Worm (Caenorhabditis elegans): ENCODE measurements around the gene rps-14.
A peak's percentile ranks its signal among the peaks of the same experiment; 100 is the strongest.

The rps-14 gene

DNA sequence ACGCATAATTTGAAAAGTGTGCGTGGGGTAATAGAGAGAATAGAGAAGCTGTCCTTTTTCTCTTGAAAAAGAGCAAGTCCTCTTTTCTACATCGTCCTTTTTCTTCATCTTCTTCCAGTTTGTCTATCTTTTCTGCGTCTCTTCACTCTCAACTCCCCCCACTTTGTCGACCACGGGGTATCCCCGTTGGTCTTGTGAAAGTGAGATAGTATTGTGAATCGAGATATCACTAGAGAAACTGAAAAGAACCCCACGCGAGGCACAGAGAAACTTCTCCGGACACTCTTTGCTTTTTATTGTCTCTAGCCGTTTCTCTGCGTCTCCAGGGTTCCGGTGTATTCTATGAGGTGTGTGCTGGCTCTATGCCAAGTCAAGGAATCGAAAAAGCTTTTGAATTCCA is 23.8 kb downstream of the rps-14 start (continued):
- no peak for TF ChIP-seq fkh-6 (tag; optimal IDR thresholded peaks at IDR 0.05)
- peak; percentile 53 for TF ChIP-seq ceh-14 (tag; optimal IDR thresholded peaks at IDR 0.05)
- TF ChIP-seq hlh-6 (tag; optimal IDR thresholded peaks at IDR 0.05) = no peak
- TF ChIP-seq eyg-1 (tag; optimal IDR thresholded peaks at IDR 0.05) = no peak
- TF ChIP-seq hlh-15 (tag; optimal IDR thresholded peaks at IDR 0.05) = no peak
- TF ChIP-seq nfya-1 (tag; optimal IDR thresholded peaks at IDR 0.05) = peak; percentile 93
- no peak for TF ChIP-seq madf-2 (tag; optimal IDR thresholded peaks at IDR 0.05)
- TF ChIP-seq nhr-11 (tag; optimal IDR thresholded peaks at IDR 0.05) = no peak
- TF ChIP-seq ceh-45 (GFP tag; IDR thresholded peaks at IDR 0.05) = no peak
- no peak for TF ChIP-seq C38D4.7 (GFP tag; optimal IDR thresholded peaks at IDR 0.05)
- no peak; the same call in 1 of the 2 replicates for TF ChIP-seq sox-2 (GFP tag; IDR thresholded peaks at IDR 0.05)
- no peak for TF ChIP-seq T23F11.4 (GFP tag; optimal IDR thresholded peaks at IDR 0.05)
- TF ChIP-seq C08G9.2 (tag; optimal IDR thresholded peaks at IDR 0.05) = peak; percentile 47
- peak; percentile 35 for TF ChIP-seq dmd-4 (tag; optimal IDR thresholded peaks at IDR 0.05; ENCODE audit: borderline replicate concordance)
- no peak for TF ChIP-seq pag-3 (tag; optimal IDR thresholded peaks at IDR 0.05; ENCODE audit: borderline replicate concordance)
- peak; percentile 83 for TF ChIP-seq ceh-31 (tag; optimal IDR thresholded peaks at IDR 0.05)
- peak; percentile 82 for TF ChIP-seq ceh-34 (tag; optimal IDR thresholded peaks at IDR 0.05)
- TF ChIP-seq ceh-22 (tag; optimal IDR thresholded peaks at IDR 0.05) = no peak
- peak; percentile 32 for TF ChIP-seq unc-86 (tag; optimal IDR thresholded peaks at IDR 0.05)
- no peak for TF ChIP-seq elt-4 (tag; optimal IDR thresholded peaks at IDR 0.05)
- TF ChIP-seq hlh-13 (GFP tag; optimal IDR thresholded peaks at IDR 0.05) = no peak
- TF ChIP-seq ceh-18 (tag; optimal IDR thresholded peaks at IDR 0.05) = peak; percentile 90
- TF ChIP-seq hlh-8 (tag; optimal IDR thresholded peaks at IDR 0.05) = peak; percentile 57
- no peak for TF ChIP-seq npax-4 (tag; optimal IDR thresholded peaks at IDR 0.05)
- no peak for TF ChIP-seq pha-4 (tag; optimal IDR thresholded peaks at IDR 0.05)
- peak; percentile 98 for TF ChIP-seq hlh-30 (tag; optimal IDR thresholded peaks at IDR 0.05; ENCODE audit: insufficient read depth)
- no peak for TF ChIP-seq ceh-30 (tag; optimal IDR thresholded peaks at IDR 0.05)
- TF ChIP-seq K02D7.2 (tag; optimal IDR thresholded peaks at IDR 0.05) = no peak
- TF ChIP-seq ceh-6 (GFP tag; optimal IDR thresholded peaks at IDR 0.05) = no peak
- TF ChIP-seq che-1 (tag; optimal IDR thresholded peaks at IDR 0.05) = no peak
- TF ChIP-seq sox-4 (tag; optimal IDR thresholded peaks at IDR 0.05) = no peak
- no peak for TF ChIP-seq ceh-19 (GFP tag; optimal IDR thresholded peaks at IDR 0.05)
- TF ChIP-seq fkh-10 (GFP tag; optimal IDR thresholded peaks at IDR 0.05) = peak; percentile 48
- peak; percentile 74 for TF ChIP-seq ref-2 (tag; optimal IDR thresholded peaks at IDR 0.05)
- TF ChIP-seq unc-3 (GFP tag; conservative IDR thresholded peaks at IDR 0.05) = no peak
- peak; percentile 45 for TF ChIP-seq unc-3 (tag; optimal IDR thresholded peaks at IDR 0.05)

- TF ChIP-seq nhr-232 (tag; optimal IDR thresholded peaks at IDR 0.05) = no peak
- no peak for TF ChIP-seq sdc-2 (tag; optimal IDR thresholded peaks at IDR 0.05)
- no peak for TF ChIP-seq unc-3 (GFP tag; conservative IDR thresholded peaks at IDR 0.05)
- TF ChIP-seq unc-3 (tag; optimal IDR thresholded peaks at IDR 0.05) = no peak
- no peak for TF ChIP-seq hlh-6 (tag; optimal IDR thresholded peaks at IDR 0.05)
- no peak for TF ChIP-seq fkh-10 (GFP tag; optimal IDR thresholded peaks at IDR 0.05)
- TF ChIP-seq ceh-19 (GFP tag; optimal IDR thresholded peaks at IDR 0.05) = no peak
- no peak for TF ChIP-seq K02D7.2 (tag; optimal IDR thresholded peaks at IDR 0.05)
- TF ChIP-seq ama-1 (optimal IDR thresholded peaks at IDR 0.05) = no peak
- TF ChIP-seq mec-3 (tag; optimal IDR thresholded peaks at IDR 0.05; ENCODE audit: borderline replicate concordance) = no peak
- TF ChIP-seq ahr-1 (tag; optimal IDR thresholded peaks at IDR 0.05) = no peak
These were observed 24.9 kb downstream of the rps-14 start for ce11 chrIII:7154526-7154925.

DNA sequence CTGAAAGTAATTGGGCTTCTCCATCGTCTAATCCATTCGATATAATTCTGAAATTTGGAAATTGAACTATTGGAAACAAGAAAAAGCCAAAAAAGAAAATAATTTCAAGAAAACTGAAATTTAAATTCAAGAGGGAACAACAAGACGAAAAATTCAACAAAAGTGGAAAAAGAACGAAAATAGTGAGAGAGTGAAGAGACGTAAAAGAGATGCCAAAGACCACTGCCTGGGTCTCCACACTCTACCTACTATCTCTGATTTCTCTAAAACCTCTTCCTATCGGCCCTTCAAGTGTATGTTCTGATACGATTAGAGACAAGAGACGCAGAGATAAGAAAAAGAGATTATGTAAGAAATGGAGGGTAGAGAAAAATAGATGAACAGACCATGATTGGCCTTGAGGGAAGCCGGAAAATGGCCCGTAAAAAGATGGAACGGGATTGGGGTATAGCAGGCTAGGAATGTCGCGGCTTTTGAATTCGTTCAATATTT is 25.6 kb downstream of the rps-14 start, which contains the start of gene ogt-1:
ogt-1 (minus strand) TSS at position 51 of the 492 bp plus-strand sequence.
- TF ChIP-seq dve-1 (tag; optimal IDR thresholded peaks at IDR 0.05) = peak; percentile 12
- no peak for TF ChIP-seq madf-2 (tag; optimal IDR thresholded peaks at IDR 0.05)
- TF ChIP-seq ceh-31 (tag; optimal IDR thresholded peaks at IDR 0.05) = peak; percentile 68
- no peak for TF ChIP-seq ama-1 (optimal IDR thresholded peaks at IDR 0.05)
- TF ChIP-seq pha-4 (tag; optimal IDR thresholded peaks at IDR 0.05) = no peak
- no peak for TF ChIP-seq ceh-14 (tag; optimal IDR thresholded peaks at IDR 0.05)
- no peak for TF ChIP-seq ceh-2 (tag; optimal IDR thresholded peaks at IDR 0.05)
- TF ChIP-seq che-1 (tag; optimal IDR thresholded peaks at IDR 0.05) = no peak
- TF ChIP-seq hlh-15 (tag; optimal IDR thresholded peaks at IDR 0.05) = no peak
- TF ChIP-seq ceh-18 (tag; optimal IDR thresholded peaks at IDR 0.05) = peak; percentile 9
- TF ChIP-seq unc-42 (tag; optimal IDR thresholded peaks at IDR 0.05) = peak; percentile 66
- TF ChIP-seq ceh-34 (tag; optimal IDR thresholded peaks at IDR 0.05) = no peak
- TF ChIP-seq ref-2 (tag; optimal IDR thresholded peaks at IDR 0.05) = no peak
- TF ChIP-seq pax-1 (tag; optimal IDR thresholded peaks at IDR 0.05) = peak; percentile 79
- no peak for TF ChIP-seq sox-2 (GFP tag; IDR thresholded peaks at IDR 0.05)
- peak; percentile 78 for TF ChIP-seq unc-55 (GFP tag; optimal IDR thresholded peaks at IDR 0.05)
- no peak for TF ChIP-seq ceh-45 (GFP tag; IDR thresholded peaks at IDR 0.05)
- peak; percentile 14 for TF ChIP-seq rnt-1 (tag; optimal IDR thresholded peaks at IDR 0.05)
- no peak for TF ChIP-seq T23F11.4 (GFP tag; optimal IDR thresholded peaks at IDR 0.05)
- TF ChIP-seq nfya-1 (tag; optimal IDR thresholded peaks at IDR 0.05) = peak; percentile 93
- TF ChIP-seq tbx-2 (tag; optimal IDR thresholded peaks at IDR 0.05) = peak; percentile 4
